Fruit fly (Drosophila melanogaster): ENCODE data around the gene ort.

The ort gene

DNA sequence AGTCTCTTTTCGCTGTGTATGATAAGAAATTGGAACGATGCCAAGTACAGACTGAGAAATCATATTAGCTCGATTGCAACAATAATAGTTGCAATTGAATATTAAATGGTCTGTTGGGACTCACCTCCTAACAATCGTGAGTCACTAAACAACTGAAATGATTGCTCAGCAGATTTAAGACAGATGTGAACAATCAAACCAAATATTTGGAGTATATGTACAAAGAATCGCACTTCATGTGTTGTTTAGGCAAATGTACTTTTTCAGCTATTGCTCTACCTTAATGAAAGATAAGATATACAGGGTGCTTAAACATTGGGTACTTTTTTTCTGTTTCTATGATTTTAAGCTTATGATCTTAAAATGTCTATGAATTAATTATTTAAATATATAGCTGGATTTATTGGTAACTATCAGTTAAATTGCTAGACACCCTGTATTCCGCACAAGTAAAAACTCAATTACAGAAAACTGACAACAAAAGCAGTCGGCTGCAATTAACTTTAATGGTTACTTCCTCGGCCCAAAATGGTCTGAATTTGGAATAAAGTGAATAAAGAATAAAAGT is 18.0 kb upstream of the ort start (continued):
- no peak for TF ChIP-seq eve (GFP tag; optimal IDR thresholded peaks at IDR 0.05)
- peak; percentile 89 for TF ChIP-seq Hmr (GFP tag; optimal IDR thresholded peaks at IDR 0.05)
- TF ChIP-seq CG5953 (GFP tag; IDR thresholded peaks at IDR 0.05), result peak; percentile 82
- peak; percentile 30 for TF ChIP-seq Antp (GFP tag; optimal IDR thresholded peaks at IDR 0.05)
- peak; percentile 53 for TF ChIP-seq CG12942 (GFP tag; optimal IDR thresholded peaks at IDR 0.05)
- no peak for TF ChIP-seq Hmx (GFP tag; optimal IDR thresholded peaks at IDR 0.05)
- no peak for TF ChIP-seq dimm (GFP tag; IDR thresholded peaks at IDR 0.05)
- no peak for TF ChIP-seq pfk (GFP tag; optimal IDR thresholded peaks at IDR 0.05)
- peak; percentile 51 to 76 for TF ChIP-seq Pdp1 (GFP tag; optimal IDR thresholded peaks at IDR 0.05)
- TF ChIP-seq CG9215 (GFP tag; IDR thresholded peaks at IDR 0.05), result no peak; the same call in 1 of the 2 replicates
- no peak for TF ChIP-seq hbn (GFP tag; IDR thresholded peaks at IDR 0.05; ENCODE audit: partially characterized antibody)
- TF ChIP-seq stc (GFP tag; IDR thresholded peaks at IDR 0.05), result peak; percentile 92
- peak; percentile 39 for TF ChIP-seq mam (GFP tag; optimal IDR thresholded peaks at IDR 0.05)
- peak; percentile 83 for TF ChIP-seq Hand (GFP tag; optimal IDR thresholded peaks at IDR 0.05)
- no peak for TF ChIP-seq shn (GFP tag; optimal IDR thresholded peaks at IDR 0.05)
- peak; percentile 91 for TF ChIP-seq dysf (GFP tag; IDR thresholded peaks at IDR 0.05)
- TF ChIP-seq CG10654 (GFP tag; optimal IDR thresholded peaks at IDR 0.05), result peak; percentile 66
- TF ChIP-seq CG15269 (tag; optimal IDR thresholded peaks at IDR 0.05), result peak; percentile 95
- peak; percentile 45 for TF ChIP-seq jing (GFP tag; optimal IDR thresholded peaks at IDR 0.05)
- TF ChIP-seq BEAF-32 (GFP tag; optimal IDR thresholded peaks at IDR 0.05), result no peak
- no peak for TF ChIP-seq CG8089 (GFP tag; optimal IDR thresholded peaks at IDR 0.05)
- peak; percentile 34 for TF ChIP-seq Myb (GFP tag; optimal IDR thresholded peaks at IDR 0.05)
- TF ChIP-seq zf30C (GFP tag; optimal IDR thresholded peaks at IDR 0.05), result no peak
- TF ChIP-seq CG17385 (GFP tag; optimal IDR thresholded peaks at IDR 0.05), result peak; percentile 76
- peak; percentile 19 for TF ChIP-seq CG17802 (tag; optimal IDR thresholded peaks at IDR 0.05)
- peak; percentile 91 for TF ChIP-seq Xrp1 (GFP tag; IDR thresholded peaks at IDR 0.05)
- TF ChIP-seq seq (GFP tag; IDR thresholded peaks at IDR 0.05), result peak; percentile 92
- TF ChIP-seq CrebB (tag; optimal IDR thresholded peaks at IDR 0.05), result peak; percentile 83
- peak; percentile 69; the same call in 2 of the 3 replicates for TF ChIP-seq CG6175 (GFP tag; IDR thresholded peaks at IDR 0.05)
- TF ChIP-seq dan (GFP tag; IDR thresholded peaks at IDR 0.05), result no peak
- TF ChIP-seq CG9797 (GFP tag; optimal IDR thresholded peaks at IDR 0.05), result no peak
- TF ChIP-seq CTCF (GFP tag; optimal IDR thresholded peaks at IDR 0.05), result peak; percentile 36
- no peak for TF ChIP-seq Dfd (GFP tag; optimal IDR thresholded peaks at IDR 0.05)
- TF ChIP-seq CG14860 (GFP tag; IDR thresholded peaks at IDR 0.05; ENCODE audit: partially characterized antibody), result no peak
- TF ChIP-seq pho (GFP tag; optimal IDR thresholded peaks at IDR 0.05), result peak; percentile 51
- peak; percentile 51 for TF ChIP-seq CG7987 (GFP tag; optimal IDR thresholded peaks at IDR 0.05)
- TF ChIP-seq eyg (GFP tag; optimal IDR thresholded peaks at IDR 0.05), result peak; percentile 57
- TF ChIP-seq CG13296 (GFP tag; optimal IDR thresholded peaks at IDR 0.05), result peak; percentile 93
- TF ChIP-seq chinmo (GFP tag; IDR thresholded peaks at IDR 0.05; ENCODE audit: partially characterized antibody), result no peak
- peak; percentile 83 for TF ChIP-seq sqz (GFP tag; optimal IDR thresholded peaks at IDR 0.05)
- TF ChIP-seq Ets97D (GFP tag; optimal IDR thresholded peaks at IDR 0.05), result no peak
- no peak for TF ChIP-seq aop (GFP tag; IDR thresholded peaks at IDR 0.05)
- no peak for TF ChIP-seq CG7963 (GFP tag; IDR thresholded peaks at IDR 0.05; ENCODE audit: partially characterized antibody)
- peak; percentile 82; the same call in 2 of the 3 replicates for TF ChIP-seq C15 (GFP tag; IDR thresholded peaks at IDR 0.05)
- peak; percentile 86 for TF ChIP-seq ara (GFP tag; IDR thresholded peaks at IDR 0.05)
- TF ChIP-seq Vsx1 (GFP tag; optimal IDR thresholded peaks at IDR 0.05), result peak; percentile 64
- peak; percentile 66 for TF ChIP-seq mirr (GFP tag; optimal IDR thresholded peaks at IDR 0.05)
- no peak for TF ChIP-seq Hr39 (optimal IDR thresholded peaks at IDR 0.05)
- TF ChIP-seq Lpt (GFP tag; optimal IDR thresholded peaks at IDR 0.05), result no peak
- TF ChIP-seq CG18619 (GFP tag; optimal IDR thresholded peaks at IDR 0.05), result peak; percentile 77
- peak; percentile 23 for TF ChIP-seq CG30020 (tag; optimal IDR thresholded peaks at IDR 0.05)
- TF ChIP-seq usp (GFP tag; optimal IDR thresholded peaks at IDR 0.05), result no peak
